Fruit fly (Drosophila melanogaster) whole organism, embryonic: Measurements from ENCODE around the gene CG43925.

Experiments used
- Bteb2 ChIP-seq: fragments of 200-800 bp; sonication (Bioruptor generic); optimal IDR thresholded peaks from 2 replicates; lab custom pipeline; 2016; ENCODE audit warnings: missing biosample characterization, missing genetic modification characterization
- CG10267 ChIP-seq: fragments of 200-800 bp; sonication (Bioruptor generic); optimal IDR thresholded peaks from 2 replicates; lab custom pipeline; 2018; ENCODE audit warnings: missing biosample characterization, mild to moderate bottlenecking, missing genetic modification characterization, moderate library complexity
- CG11695 ChIP-seq: fragments of 200-800 bp; sonication (Bioruptor generic); IDR thresholded peaks from 3 replicates; pipeline ENCODE4 v1.3.6; 2022; ENCODE audit warnings: missing biosample characterization, missing genetic modification characterization
- CG1233 ChIP-seq: fragments of 200-800 bp; sonication (Bioruptor generic); optimal IDR thresholded peaks from 4 replicates; lab custom pipeline; 2018; ENCODE audit warnings: missing biosample characterization, mild to moderate bottlenecking, missing genetic modification characterization
- CG12769 ChIP-seq: fragments of 200-800 bp; sonication (Bioruptor generic); optimal IDR thresholded peaks from 2 replicates; lab custom pipeline; 2019; ENCODE audit warnings: missing biosample characterization, mild to moderate bottlenecking, missing genetic modification characterization, moderate library complexity
- CG13424 ChIP-seq: fragments of 200-800 bp; sonication (Bioruptor generic); optimal IDR thresholded peaks from 2 replicates; lab custom pipeline; 2019; ENCODE audit warnings: missing biosample characterization, mild to moderate bottlenecking, missing genetic modification characterization, moderate library complexity
- CG13775 ChIP-seq: fragments of 200-800 bp; sonication (Bioruptor generic); optimal IDR thresholded peaks from 3 replicates; lab custom pipeline; 2017; ENCODE audit warnings: missing biosample characterization, mild to moderate bottlenecking, missing genetic modification characterization
- CG14014 ChIP-seq: fragments of 200-800 bp; sonication (Bioruptor generic); IDR thresholded peaks from 2 replicates; pipeline ENCODE4 v1.3.6; 2022; ENCODE audit warnings: missing biosample characterization, missing genetic modification characterization
- CG17802 ChIP-seq: fragments of 200-800 bp; sonication (Bioruptor generic); optimal IDR thresholded peaks from 2 replicates; lab custom pipeline; 2018; ENCODE audit warnings: missing biosample characterization, mild to moderate bottlenecking, missing genetic modification characterization, moderate library complexity
- CG18011 ChIP-seq: fragments of 200-800 bp; sonication (Bioruptor generic); optimal IDR thresholded peaks from 2 replicates; lab custom pipeline; 2017; ENCODE audit warnings: missing biosample characterization, missing genetic modification characterization, mild to moderate bottlenecking, moderate library complexity, missing genotype
- CG4282 ChIP-seq: fragments of 200-800 bp; sonication (Bioruptor generic); optimal IDR thresholded peaks from 2 replicates; lab custom pipeline; 2016; ENCODE audit warnings: missing biosample characterization, missing genetic modification characterization
- CG5953 ChIP-seq: fragments of 200-800 bp; sonication (Bioruptor generic); IDR thresholded peaks from 2 replicates; pipeline ENCODE4 v1.3.6; 2022; ENCODE audit warnings: missing biosample characterization, missing genetic modification characterization
- CG6683 ChIP-seq: fragments of 200-800 bp; sonication (Bioruptor generic); optimal IDR thresholded peaks from 2 replicates; lab custom pipeline; 2017; ENCODE audit warnings: missing biosample characterization, mild to moderate bottlenecking, missing genetic modification characterization, missing genetic modification reagents
- CG6791 ChIP-seq: fragments of 200-800 bp; sonication (Bioruptor generic); IDR thresholded peaks from 3 replicates; pipeline ENCODE4 v1.3.6; 2022; ENCODE audit warnings: missing biosample characterization, missing genetic modification characterization; ENCODE audit not compliant: partially characterized antibody
- CG7271 ChIP-seq: fragments of 200-800 bp; sonication (Bioruptor generic); optimal IDR thresholded peaks from 2 replicates; lab custom pipeline; 2018; ENCODE audit warnings: missing biosample characterization, mild to moderate bottlenecking, missing genetic modification characterization, moderate library complexity
- CG7987 ChIP-seq: fragments of 200-800 bp; sonication (Bioruptor generic); optimal IDR thresholded peaks from 2 replicates; lab custom pipeline; 2018; ENCODE audit warnings: missing biosample characterization, mild to moderate bottlenecking, missing genetic modification characterization, moderate library complexity
- CG8281 ChIP-seq: fragments of 200-800 bp; sonication (Bioruptor generic); optimal IDR thresholded peaks from 2 replicates; lab custom pipeline; 2018; ENCODE audit warnings: missing biosample characterization, mild to moderate bottlenecking, missing genetic modification characterization, moderate library complexity
- CG8388 ChIP-seq: fragments of 200-800 bp; sonication (Bioruptor generic); optimal IDR thresholded peaks from 2 replicates; lab custom pipeline; 2019; ENCODE audit warnings: missing biosample characterization, mild to moderate bottlenecking, missing genetic modification characterization, moderate library complexity
- CG9797 ChIP-seq: fragments of 200-800 bp; sonication (Bioruptor generic); optimal IDR thresholded peaks from 3 replicates; lab custom pipeline; 2018; ENCODE audit warnings: missing biosample characterization, mild to moderate bottlenecking, missing genetic modification characterization
- Dp ChIP-seq: fragments of 200-800 bp; sonication (Bioruptor generic); optimal IDR thresholded peaks from 2 replicates; lab custom pipeline; 2018; ENCODE audit warnings: missing biosample characterization, mild to moderate bottlenecking, missing genetic modification characterization, moderate library complexity
- Dref ChIP-seq: fragments of 200-800 bp; sonication (Bioruptor generic); IDR thresholded peaks from 2 replicates; pipeline ENCODE4 v1.3.6; 2022; ENCODE audit warnings: missing biosample characterization, missing genetic modification characterization
- E2f2 ChIP-seq: fragments of 200-800 bp; sonication (Bioruptor generic); IDR thresholded peaks from 2 replicates; pipeline ENCODE4 v1.3.6; 2022; ENCODE audit warnings: missing biosample characterization, missing genetic modification characterization
- ERR ChIP-seq: fragments of 200-800 bp; sonication (Bioruptor generic); optimal IDR thresholded peaks from 2 replicates; lab custom pipeline; 2016; ENCODE audit warnings: missing biosample characterization, missing genetic modification characterization
- Eip74EF ChIP-seq, 2 experiments: fragments of 200-800 bp in 1 of 2; fragments of >200 bp in 1 of 2; sonication (Bioruptor generic) in 1 of 2; optimal IDR thresholded peaks; 2 replicates each; lab custom pipeline; 2017 to 2019; ENCODE audit warnings: missing biosample characterization in 2 of 2, missing genetic modification characterization in 2 of 2, mild to moderate bottlenecking in 1 of 2, moderate library complexity in 1 of 2
- H2.0 ChIP-seq: fragments of 200-800 bp; sonication (Bioruptor generic); IDR thresholded peaks from 2 replicates; pipeline ENCODE4 v1.3.6; 2022; ENCODE audit warnings: missing biosample characterization, missing genetic modification characterization
- Hand ChIP-seq: fragments of 200-800 bp; sonication (Bioruptor generic); optimal IDR thresholded peaks from 2 replicates; lab custom pipeline; 2017; ENCODE audit warnings: mild to moderate bottlenecking, missing biosample characterization, missing genetic modification reagents, missing genetic modification characterization
- Kr ChIP-seq: fragments of 200-800 bp; sonication (Bioruptor generic); optimal IDR thresholded peaks from 2 replicates; lab custom pipeline; 2017; ENCODE audit warnings: missing biosample characterization, mild to moderate bottlenecking, missing genetic modification characterization
- Nf-YA ChIP-seq: fragments of 200-800 bp; sonication (Bioruptor generic); IDR thresholded peaks from 2 replicates; pipeline ENCODE4 v1.3.6; 2022; ENCODE audit warnings: missing biosample characterization, missing genetic modification characterization
- PHDP ChIP-seq: fragments of 200-800 bp; sonication (Bioruptor generic); optimal IDR thresholded peaks from 3 replicates; lab custom pipeline; 2018; ENCODE audit warnings: missing biosample characterization, mild to moderate bottlenecking, missing genetic modification characterization, moderate library complexity
- Ptx1 ChIP-seq: fragments of 200-800 bp; sonication (Bioruptor generic); IDR thresholded peaks from 2 replicates; pipeline ENCODE4 v1.3.6; 2022; ENCODE audit warnings: missing biosample characterization, missing genetic modification characterization
- Sry-δ ChIP-seq: fragments of 200-800 bp; sonication (Bioruptor generic); optimal IDR thresholded peaks from 2 replicates; lab custom pipeline; 2016; ENCODE audit warnings: missing biosample characterization, missing genetic modification characterization
- YL-1 ChIP-seq: fragments of 200-800 bp; sonication (Bioruptor generic); optimal IDR thresholded peaks from 3 replicates; lab custom pipeline; 2017; ENCODE audit warnings: missing biosample characterization, mild to moderate bottlenecking, missing genetic modification characterization
- ap ChIP-seq: fragments of 200-800 bp; sonication (Bioruptor generic); IDR thresholded peaks from 2 replicates; pipeline ENCODE4 v1.3.6; 2022; ENCODE audit warnings: missing biosample characterization, missing genetic modification characterization
- ato ChIP-seq: fragments of 200-800 bp; sonication (Bioruptor generic); IDR thresholded peaks from 2 replicates; pipeline ENCODE4 v1.3.6; 2022; ENCODE audit warnings: missing biosample characterization, missing genetic modification characterization; ENCODE audit not compliant: partially characterized antibody
- cato ChIP-seq: fragments of 200-800 bp; sonication (Bioruptor generic); optimal IDR thresholded peaks from 2 replicates; lab custom pipeline; 2016; ENCODE audit warnings: missing biosample characterization, missing genetic modification characterization, borderline replicate concordance
- corto ChIP-seq: fragments of 200-800 bp; sonication (Bioruptor generic); optimal IDR thresholded peaks from 2 replicates; lab custom pipeline; 2016; ENCODE audit warnings: missing biosample characterization, mild to moderate bottlenecking, missing genetic modification characterization, moderate library complexity
- disco-r ChIP-seq: fragments of 200-800 bp; sonication (Bioruptor generic); optimal IDR thresholded peaks from 2 replicates; lab custom pipeline; 2016; ENCODE audit warnings: missing biosample characterization, missing genetic modification characterization
- dysf ChIP-seq: fragments of 200-800 bp; sonication (Bioruptor generic); IDR thresholded peaks from 3 replicates; pipeline ENCODE4 v1.3.6; 2022; ENCODE audit warnings: missing biosample characterization, missing genetic modification characterization
- ftz-f1 ChIP-seq: fragments of 200-800 bp; sonication (Bioruptor generic); optimal IDR thresholded peaks from 2 replicates; lab custom pipeline; 2016; ENCODE audit warnings: missing biosample characterization, missing genetic modification characterization
- gsb-n ChIP-seq: fragments of 200-800 bp; sonication (Bioruptor generic); optimal IDR thresholded peaks from 3 replicates; lab custom pipeline; 2018; ENCODE audit warnings: missing biosample characterization, mild to moderate bottlenecking, missing genetic modification characterization
- ham ChIP-seq: fragments of 200-800 bp; sonication (Bioruptor generic); IDR thresholded peaks from 2 replicates; pipeline ENCODE4 v1.3.6; 2022; ENCODE audit warnings: missing biosample characterization, missing genetic modification characterization
- insv ChIP-seq, 2 experiments: fragments of 200-800 bp; sonication (Bioruptor generic); optimal IDR thresholded peaks; 3 replicates each; lab custom pipeline; 2016 to 2018; ENCODE audit warnings: missing biosample characterization in 2 of 2, missing genetic modification characterization in 2 of 2
- lilli ChIP-seq: fragments of 200-800 bp; sonication (Bioruptor generic); optimal IDR thresholded peaks from 3 replicates; lab custom pipeline; 2016; ENCODE audit warnings: missing biosample characterization, missing genetic modification characterization
- org-1 ChIP-seq: fragments of 200-800 bp; sonication (Bioruptor generic); optimal IDR thresholded peaks from 2 replicates; lab custom pipeline; 2017; ENCODE audit warnings: missing biosample characterization, missing genetic modification characterization
- pros ChIP-seq: fragments of 200-800 bp; sonication (Bioruptor generic); optimal IDR thresholded peaks from 3 replicates; lab custom pipeline; 2019; ENCODE audit warnings: missing biosample characterization, mild to moderate bottlenecking, missing genetic modification characterization, moderate library complexity
- run ChIP-seq: fragments of 200-800 bp; sonication (Bioruptor generic); optimal IDR thresholded peaks from 3 replicates; lab custom pipeline; 2018; ENCODE audit warnings: missing biosample characterization, mild to moderate bottlenecking, missing genetic modification characterization
- slou ChIP-seq: fragments of 200-800 bp; sonication (Bioruptor generic); optimal IDR thresholded peaks from 3 replicates; lab custom pipeline; 2016; ENCODE audit warnings: missing biosample characterization, missing genetic modification characterization
- sna ChIP-seq: fragments of 200-800 bp; sonication (Bioruptor generic); IDR thresholded peaks from 2 replicates; pipeline ENCODE4 v1.3.6; 2022; ENCODE audit warnings: missing biosample characterization, missing genetic modification characterization; ENCODE audit not compliant: partially characterized antibody
- ttk ChIP-seq: fragments of 200-800 bp; sonication (Bioruptor generic); IDR thresholded peaks from 2 replicates; pipeline ENCODE4 v2.1.2; 2022; ENCODE audit warnings: missing biosample characterization, missing genetic modification characterization
- usp ChIP-seq: fragments of >200 bp; optimal IDR thresholded peaks from 2 replicates; lab custom pipeline; 2017; ENCODE audit warnings: missing biosample characterization, missing genetic modification characterization

The CG43925 gene

DNA sequence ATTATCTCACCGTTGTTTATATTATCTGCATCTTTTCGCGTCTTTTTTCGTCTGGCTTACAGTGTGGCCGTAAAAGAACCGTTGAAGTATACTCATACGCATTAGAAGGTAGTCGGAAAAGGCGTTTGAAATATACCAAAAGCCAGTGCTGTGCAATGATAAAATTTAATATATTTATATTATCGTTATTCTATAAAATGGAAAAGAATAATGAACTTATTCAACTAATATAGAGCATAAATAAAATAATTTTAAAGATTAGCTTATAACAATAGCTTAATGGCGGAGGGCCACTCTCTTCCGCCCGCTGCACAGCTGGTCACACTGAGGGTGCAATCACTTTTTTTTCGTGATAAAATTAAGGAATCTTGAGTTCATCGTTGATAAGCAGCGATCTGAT lies 15.7 kb downstream of the CG43925 start, which contains the start of the genes CG16974 and Edem2 (continued):
- no peak for TF ChIP-seq Kr (GFP tag; lab: Kevin White, UChicago)
- peak; percentile 70 for TF ChIP-seq slou (GFP tag; lab: Kevin White, UChicago)
- TF ChIP-seq sna (GFP tag; lab: Robert Waterston, UW), result no peak
- no peak for TF ChIP-seq CG8281 (tag; lab: Kevin White, UChicago)
- TF ChIP-seq Nf-YA (GFP tag; lab: Robert Waterston, UW), result peak; percentile 57; the same call in 1 of the 2 replicates
- peak; percentile 20 for TF ChIP-seq CG17802 (tag; lab: Kevin White, UChicago)
- no peak for TF ChIP-seq CG8388 (GFP tag; lab: Kevin White, UChicago)
- peak; percentile 26 for TF ChIP-seq cato (GFP tag; lab: Kevin White, UChicago)
- peak; percentile 72 for TF ChIP-seq CG14014 (GFP tag; lab: Robert Waterston, UW)
- TF ChIP-seq CG1233 (GFP tag; lab: Kevin White, UChicago), result peak; percentile 50
- TF ChIP-seq usp, result no peak
- peak; percentile 3 for TF ChIP-seq Sry-δ (GFP tag; lab: Kevin White, UChicago)
- no peak for TF ChIP-seq run (tag; lab: Kevin White, UChicago)
- TF ChIP-seq PHDP (tag; lab: Kevin White, UChicago), result no peak
- peak; percentile 66 for TF ChIP-seq H2.0 (GFP tag; lab: Robert Waterston, UW)
- TF ChIP-seq Dref (GFP tag; lab: Robert Waterston, UW), result no peak
- no peak for TF ChIP-seq gsb-n (tag; lab: Kevin White, UChicago)
- TF ChIP-seq insv (GFP tag; optimal IDR thresholded peaks at IDR 0.05; lab: Kevin White, UChicago), result peak in 1 of 2 experiments; percentile 55
- TF ChIP-seq CG6791 (GFP tag; lab: Robert Waterston, UW), result no peak
- no peak for TF ChIP-seq Eip74EF (GFP tag; optimal IDR thresholded peaks at IDR 0.05; lab: Kevin White, UChicago)
- peak; percentile 69 for TF ChIP-seq CG7987 (GFP tag; lab: Kevin White, UChicago)
- peak; percentile 29 for TF ChIP-seq Dp (GFP tag; lab: Kevin White, UChicago)
- no peak for TF ChIP-seq ato
- TF ChIP-seq E2f2 (GFP tag; lab: Robert Waterston, UW), result peak; percentile 52
- peak; percentile 42; the same call in 1 of the 2 replicates for TF ChIP-seq CG5953 (GFP tag; lab: Robert Waterston, UW)
- peak; percentile 70 for TF ChIP-seq corto (GFP tag; lab: Kevin White, UChicago)
- peak; percentile 80 for TF ChIP-seq YL-1 (GFP tag; lab: Kevin White, UChicago)
- TF ChIP-seq CG9797 (GFP tag; lab: Kevin White, UChicago), result peak; percentile 96
- TF ChIP-seq disco-r (GFP tag; lab: Kevin White, UChicago), result no peak
- TF ChIP-seq ttk (GFP tag; lab: Robert Waterston, UW), result peak; percentile 60
- peak; percentile 87 for TF ChIP-seq CG7271 (tag; lab: Kevin White, UChicago)
- peak; percentile 66; the same call in 1 of the 3 replicates for TF ChIP-seq dysf
- peak; percentile 25 for TF ChIP-seq CG6683 (GFP tag; lab: Kevin White, UChicago)
- no peak for TF ChIP-seq CG4282 (GFP tag; lab: Kevin White, UChicago)
- TF ChIP-seq Bteb2 (GFP tag; lab: Kevin White, UChicago), result peak; percentile 8
- peak; percentile 39 for TF ChIP-seq ftz-f1 (GFP tag; lab: Kevin White, UChicago)
- no peak for TF ChIP-seq pros
- TF ChIP-seq ERR, result no peak
- no peak for TF ChIP-seq org-1 (GFP tag; lab: Kevin White, UChicago)
- no peak for TF ChIP-seq CG12769 (tag; lab: Kevin White, UChicago)
- peak; percentile 97 for TF ChIP-seq CG10267 (tag; lab: Kevin White, UChicago)
- TF ChIP-seq Hand (GFP tag; lab: Kevin White, UChicago), result no peak
- peak; percentile 79 for TF ChIP-seq lilli (GFP tag; lab: Kevin White, UChicago)
- TF ChIP-seq CG13775 (GFP tag; lab: Kevin White, UChicago), result peak; percentile 79
- peak; percentile 73 for TF ChIP-seq CG11695 (GFP tag; lab: Robert Waterston, UW)
- TF ChIP-seq CG13424 (tag; lab: Kevin White, UChicago), result peak; percentile 73
- TF ChIP-seq ap (GFP tag; lab: Robert Waterston, UW), result peak; percentile 63
- TF ChIP-seq ham (GFP tag; lab: Robert Waterston, UW), result no peak
- TF ChIP-seq Ptx1, result peak; percentile 88
- TF ChIP-seq CG18011 (GFP tag; lab: Kevin White, UChicago), result peak; percentile 61
